Fruit fly (Drosophila melanogaster) Kc167 (cell line): ENCODE results near the gene Pdcd4.

Experiments used
- Myc ChIP-seq: fragments of >200 bp; optimal IDR thresholded peaks from 2 replicates; lab custom pipeline; 2017; ENCODE audit warnings: missing external identifiers
- Sin3A ChIP-seq: fragments of >200 bp; optimal IDR thresholded peaks from 2 replicates; lab custom pipeline; 2018; ENCODE audit warnings: missing external identifiers
- h ChIP-seq: fragments of >200 bp; optimal IDR thresholded peaks from 3 replicates; lab custom pipeline; 2018; ENCODE audit warnings: missing external identifiers
- insv ChIP-seq: fragments of >200 bp; optimal IDR thresholded peaks from 3 replicates; lab custom pipeline; 2018; ENCODE audit warnings: missing external identifiers
- psq ChIP-seq: fragments of >200 bp; optimal IDR thresholded peaks from 2 replicates; lab custom pipeline; 2017; ENCODE audit warnings: missing external identifiers
- ttk ChIP-seq: sonication (Bioruptor generic); optimal IDR thresholded peaks from 2 replicates; lab custom pipeline; 2017; ENCODE audit warnings: missing external identifiers

Gene Pdcd4

dm6 chrX:13755152-13755557, at the start of gene Pdcd4:
Gene Pdcd4, minus strand, starts transcription at chrX:13755406.
- no peak for TF ChIP-seq Myc (lab: Kevin White, UChicago)

dm6 chrX:13804398-13804797, 49.2 kb upstream of the Pdcd4 start:
- no peak for TF ChIP-seq insv (lab: Kevin White, UChicago)
- no peak for TF ChIP-seq Myc (lab: Kevin White, UChicago)
- no peak for TF ChIP-seq psq (lab: Kevin White, UChicago)
- no peak for TF ChIP-seq ttk
- TF ChIP-seq Sin3A (lab: Kevin White, UChicago), result no peak
- no peak for TF ChIP-seq h

dm6 chrX:13800680-13801079, 45.5 kb upstream of the Pdcd4 start:
- TF ChIP-seq h, result no peak
- TF ChIP-seq Myc (lab: Kevin White, UChicago), result no peak
- TF ChIP-seq ttk, result no peak
- TF ChIP-seq insv (lab: Kevin White, UChicago), result no peak
- no peak for TF ChIP-seq psq (lab: Kevin White, UChicago)
- no peak for TF ChIP-seq Sin3A (lab: Kevin White, UChicago)

dm6 chrX:13797538-13797937, 42.3 kb upstream of the Pdcd4 start, which contains the start of gene CG10996:
Gene CG10996, minus strand, starts transcription at chrX:13797638.
- TF ChIP-seq psq (lab: Kevin White, UChicago) (no peak), ttk (no peak), h (no peak), insv (lab: Kevin White, UChicago) (no peak), Sin3A (lab: Kevin White, UChicago) (no peak), Myc (lab: Kevin White, UChicago) (no peak)

dm6 chrX:13792463-13792862, 37.3 kb upstream of the Pdcd4 start:
- TF ChIP-seq Myc (lab: Kevin White, UChicago) (no peak), insv (lab: Kevin White, UChicago) (no peak), Sin3A (lab: Kevin White, UChicago) (no peak), h (no peak), psq (lab: Kevin White, UChicago) (no peak), ttk (no peak)

- TF ChIP-seq insv (lab: Kevin White, UChicago) (no peak), h (no peak), Sin3A (lab: Kevin White, UChicago) (no peak), Myc (lab: Kevin White, UChicago) (no peak), ttk (no peak), psq (lab: Kevin White, UChicago) (no peak)
Measured at dm6 chrX:13791011-13791410, 35.8 kb upstream of the Pdcd4 start, which contains the start of gene CG10993. Gene CG10993, minus strand, starts transcription at chrX:13791111.

- no peak for TF ChIP-seq insv (lab: Kevin White, UChicago)
- no peak for TF ChIP-seq ttk
- TF ChIP-seq Sin3A (lab: Kevin White, UChicago), result no peak
- no peak for TF ChIP-seq psq (lab: Kevin White, UChicago)
- TF ChIP-seq h, result no peak
- TF ChIP-seq Myc (lab: Kevin White, UChicago), result no peak
Measured at dm6 chrX:13788973-13789682, 33.9 kb upstream of the Pdcd4 start.

- TF ChIP-seq insv (lab: Kevin White, UChicago), result no peak
- no peak for TF ChIP-seq Sin3A (lab: Kevin White, UChicago)
- TF ChIP-seq ttk, result no peak
- no peak for TF ChIP-seq Myc (lab: Kevin White, UChicago)
- no peak for TF ChIP-seq psq (lab: Kevin White, UChicago)
Measured at dm6 chrX:13787282-13787850, 32.2 kb upstream of the Pdcd4 start.

dm6 chrX:13786037-13786667, 30.9 kb upstream of the Pdcd4 start:
- TF ChIP-seq psq (lab: Kevin White, UChicago) (no peak), h (no peak), insv (lab: Kevin White, UChicago) (no peak), Myc (lab: Kevin White, UChicago) (no peak), ttk (no peak), Sin3A (lab: Kevin White, UChicago) (no peak)

dm6 chrX:13783958-13784907, 29.0 kb upstream of the Pdcd4 start:
- TF ChIP-seq psq (lab: Kevin White, UChicago), result no peak
- TF ChIP-seq insv (lab: Kevin White, UChicago), result no peak
- no peak for TF ChIP-seq Myc (lab: Kevin White, UChicago)
- TF ChIP-seq ttk, result no peak
- TF ChIP-seq Sin3A (lab: Kevin White, UChicago), result no peak
- no peak for TF ChIP-seq h

- no peak for TF ChIP-seq insv (lab: Kevin White, UChicago)
- no peak for TF ChIP-seq h
- TF ChIP-seq ttk, result no peak
- TF ChIP-seq Sin3A (lab: Kevin White, UChicago), result no peak
- TF ChIP-seq Myc (lab: Kevin White, UChicago), result no peak
- TF ChIP-seq psq (lab: Kevin White, UChicago), result no peak
Measured at dm6 chrX:13783534-13783949, 28.3 kb upstream of the Pdcd4 start, which contains the start of gene inaE. Gene inaE, plus strand, starts transcription at chrX:13783714.
